Worm (Caenorhabditis elegans): ENCODE data around the gene fbxb-88.

DNA sequence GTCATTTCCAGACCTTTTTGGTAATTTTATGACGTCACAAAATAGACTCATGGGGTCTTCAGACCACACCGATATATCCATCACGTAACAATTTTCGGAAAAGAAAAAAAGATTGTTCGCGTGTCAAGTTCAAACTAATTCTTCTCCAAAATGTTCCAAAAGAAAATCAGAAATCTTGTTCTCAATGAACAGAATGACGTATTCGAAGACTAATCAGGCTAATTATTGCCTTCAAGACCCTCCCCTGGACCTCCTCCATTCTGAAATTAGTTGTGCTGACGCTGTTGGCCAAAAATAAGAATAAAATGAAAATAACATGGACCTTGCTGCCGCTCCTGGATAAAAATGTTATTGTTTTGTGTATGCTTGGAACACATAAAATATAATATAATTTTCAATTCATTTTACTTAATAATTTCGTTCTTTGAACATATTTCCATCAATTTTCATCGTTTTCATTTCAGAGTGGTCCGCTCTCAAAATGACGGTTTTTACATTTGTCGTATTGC lies 37.8 kb downstream of the fbxb-88 start, which contains the start of gene F26G1.15:
- TF ChIP-seq ama-1 (optimal IDR thresholded peaks at IDR 0.05), result no peak
- no peak for TF ChIP-seq pqm-1 (tag; optimal IDR thresholded peaks at IDR 0.05)
- no peak for TF ChIP-seq nfya-1 (tag; optimal IDR thresholded peaks at IDR 0.05)
- no peak for TF ChIP-seq ceh-24 (tag; optimal IDR thresholded peaks at IDR 0.05)
- no peak for TF ChIP-seq sox-2 (GFP tag; IDR thresholded peaks at IDR 0.05)
- no peak for TF ChIP-seq fax-1 (tag; optimal IDR thresholded peaks at IDR 0.05)
- no peak for TF ChIP-seq eyg-1 (tag; optimal IDR thresholded peaks at IDR 0.05)
- no peak for TF ChIP-seq C38D4.7 (GFP tag; optimal IDR thresholded peaks at IDR 0.05)

Data from whole organism, late embryonic.